Worm (Caenorhabditis elegans) whole organism, late embryonic: ENCODE measurements around the gene K08E4.3.

Source experiments
- lin-11 ChIP-seq: fragments of 200-800 bp; sonication (Bioruptor generic); optimal IDR thresholded peaks from 2 replicates; lab custom pipeline; 2018; ENCODE audit warnings: mild to moderate bottlenecking, missing genetic modification characterization, missing compliant biosample characterization
- pha-4 ChIP-seq: fragments of 150-350 bp; optimal IDR thresholded peaks from 2 replicates; lab custom pipeline; 2018; ENCODE audit warnings: missing biosample characterization, missing genetic modification reagents, missing genetic modification characterization

DNA sequence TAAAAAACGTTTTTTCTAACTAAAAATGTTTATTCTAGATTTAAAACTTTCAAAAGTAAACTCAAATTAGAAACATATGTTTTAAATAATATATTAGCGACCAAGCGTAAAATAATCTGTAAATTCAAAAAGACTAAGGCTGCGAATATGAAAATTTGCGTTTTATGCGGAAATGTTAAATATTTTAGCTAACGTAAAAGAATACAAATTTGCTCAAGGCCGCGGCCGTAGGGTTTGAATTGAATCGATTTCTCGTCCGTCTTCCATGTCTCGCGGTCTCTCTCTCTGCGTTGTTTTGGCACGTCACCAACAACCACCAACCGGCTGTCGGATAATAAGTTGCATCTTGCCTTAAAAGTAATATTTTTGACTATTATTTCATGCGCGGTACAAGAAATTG, 36.3 kb downstream of the K08E4.3 start, which contains the start of gene F11A10.5:
- no peak for TF ChIP-seq lin-11
- TF ChIP-seq pha-4 (tag; lab: Kevin White, UChicago), result no peak
